Worm (Caenorhabditis elegans) whole organism, mixed stage, embryonic: ENCODE results near the gene W03F9.9.

Source experiments
- M03D4.4 ChIP-seq: sonication (generic microtip); optimal IDR thresholded peaks from 2 replicates; lab custom pipeline; 2017; ENCODE audit warnings: mild to moderate bottlenecking, missing genetic modification characterization, missing compliant biosample characterization
- bed-3 ChIP-seq: fragments of 200-800 bp; sonication (Bioruptor generic); optimal IDR thresholded peaks from 3 replicates; lab custom pipeline; 2018; ENCODE audit warnings: mild to moderate bottlenecking, missing genetic modification characterization, moderate library complexity, missing compliant biosample characterization
- blmp-1 ChIP-seq: fragments of 150-350 bp; optimal IDR thresholded peaks from 2 replicates; lab custom pipeline; 2014; ENCODE audit warnings: missing biosample characterization, missing genetic modification characterization
- ceh-43 ChIP-seq: fragments of 200-800 bp; sonication (Bioruptor generic); optimal IDR thresholded peaks from 2 replicates; lab custom pipeline; 2018; ENCODE audit warnings: mild to moderate bottlenecking, missing genetic modification characterization, moderate library complexity, missing compliant biosample characterization
- ceh-83 ChIP-seq: fragments of 200-800 bp; sonication (Bioruptor generic); optimal IDR thresholded peaks from 2 replicates; lab custom pipeline; 2018; ENCODE audit warnings: mild to moderate bottlenecking, missing genetic modification characterization, missing compliant biosample characterization
- ces-1 ChIP-seq: fragments of 150-350 bp; optimal IDR thresholded peaks from 2 replicates; lab custom pipeline; 2014; ENCODE audit warnings: missing biosample characterization, missing genetic modification reagents, missing genetic modification characterization
- cnd-1 ChIP-seq: fragments of 200-800 bp; sonication (Bioruptor generic); optimal IDR thresholded peaks from 2 replicates; lab custom pipeline; 2018; ENCODE audit warnings: mild to moderate bottlenecking, missing genetic modification characterization, missing compliant biosample characterization
- drap-1 ChIP-seq: fragments of 200-800 bp; sonication (Bioruptor generic); optimal IDR thresholded peaks from 3 replicates; lab custom pipeline; 2018; ENCODE audit warnings: mild to moderate bottlenecking, missing genetic modification characterization, missing compliant biosample characterization
- elt-1 ChIP-seq: sonication (generic microtip); optimal IDR thresholded peaks from 2 replicates; lab custom pipeline; 2017; ENCODE audit warnings: missing genetic modification characterization, mild to moderate bottlenecking, missing compliant biosample characterization, antibody characterized with exemption, moderate library complexity, borderline replicate concordance; ENCODE audit not compliant: insufficient read depth
- elt-3 ChIP-seq: fragments of 150-350 bp; optimal IDR thresholded peaks from 2 replicates; lab custom pipeline; 2014; ENCODE audit warnings: missing biosample characterization, missing genetic modification characterization
- ham-2 ChIP-seq: fragments of 200-800 bp; sonication (Bioruptor generic); optimal IDR thresholded peaks from 2 replicates; lab custom pipeline; 2018; ENCODE audit warnings: mild to moderate bottlenecking, missing genetic modification characterization, missing compliant biosample characterization
- hlh-1 ChIP-seq: fragments of 150-350 bp; optimal IDR thresholded peaks from 2 replicates; lab custom pipeline; 2014; ENCODE audit warnings: missing biosample characterization, missing genetic modification reagents, missing genetic modification characterization
- lin-13 ChIP-seq: fragments of 150-350 bp; optimal IDR thresholded peaks from 2 replicates; lab custom pipeline; 2014; ENCODE audit warnings: missing biosample characterization, missing genetic modification characterization
- lin-32 ChIP-seq: fragments of 200-800 bp; sonication (Bioruptor generic); optimal IDR thresholded peaks from 2 replicates; lab custom pipeline; 2018; ENCODE audit warnings: mild to moderate bottlenecking, missing genetic modification characterization, missing compliant biosample characterization
- lsy-2 ChIP-seq: fragments of 150-350 bp; optimal IDR thresholded peaks from 2 replicates; lab custom pipeline; 2014; ENCODE audit warnings: missing biosample characterization, missing genetic modification characterization
- mab-5 ChIP-seq: fragments of 150-350 bp; optimal IDR thresholded peaks from 2 replicates; lab custom pipeline; 2014; ENCODE audit warnings: missing biosample characterization, missing genetic modification characterization
- mep-1 ChIP-seq: fragments of 150-350 bp; optimal IDR thresholded peaks from 2 replicates; lab custom pipeline; 2017; ENCODE audit warnings: missing biosample characterization, missing genetic modification reagents, missing genetic modification characterization, inconsistent platforms
- mls-2 ChIP-seq: sonication (generic microtip); optimal IDR thresholded peaks from 2 replicates; lab custom pipeline; 2016; ENCODE audit warnings: mild to moderate bottlenecking, missing genetic modification characterization, moderate library complexity, missing compliant biosample characterization
- nhr-12 ChIP-seq: fragments of 150-350 bp; optimal IDR thresholded peaks from 2 replicates; lab custom pipeline; 2014; ENCODE audit warnings: missing biosample characterization, missing genetic modification characterization
- nhr-2 ChIP-seq: fragments of 150-350 bp; optimal IDR thresholded peaks from 2 replicates; lab custom pipeline; 2014; ENCODE audit warnings: missing biosample characterization, missing genetic modification characterization
- nhr-237 ChIP-seq: fragments of 150-350 bp; optimal IDR thresholded peaks from 2 replicates; lab custom pipeline; 2014; ENCODE audit warnings: missing biosample characterization, missing genetic modification characterization
- nhr-28 ChIP-seq: fragments of 150-350 bp; optimal IDR thresholded peaks from 2 replicates; lab custom pipeline; 2014; ENCODE audit warnings: missing biosample characterization, missing genetic modification characterization
- nhr-76 ChIP-seq: sonication (generic microtip); optimal IDR thresholded peaks from 2 replicates; lab custom pipeline; 2017; ENCODE audit warnings: missing biosample characterization, missing genetic modification characterization
- pha-4 ChIP-seq: fragments of 150-350 bp; optimal IDR thresholded peaks from 2 replicates; lab custom pipeline; 2018; ENCODE audit warnings: missing biosample characterization, missing genetic modification reagents, missing genetic modification characterization
- sem-2 ChIP-seq: fragments of 200-800 bp; sonication (Bioruptor generic); optimal IDR thresholded peaks from 2 replicates; lab custom pipeline; 2018; ENCODE audit warnings: mild to moderate bottlenecking, missing genetic modification characterization, missing compliant biosample characterization
- snpc-4 ChIP-seq: fragments of 150-350 bp; optimal IDR thresholded peaks from 2 replicates; lab custom pipeline; 2014; ENCODE audit warnings: missing biosample characterization, missing genetic modification characterization
- sptf-1 ChIP-seq: sonication (generic microtip); optimal IDR thresholded peaks from 2 replicates; lab custom pipeline; 2017; ENCODE audit warnings: mild to moderate bottlenecking, missing genetic modification characterization, moderate library complexity, missing compliant biosample characterization
- tbx-8 ChIP-seq: fragments of 200-800 bp; sonication (Bioruptor generic); optimal IDR thresholded peaks from 2 replicates; lab custom pipeline; 2018; ENCODE audit warnings: mild to moderate bottlenecking, missing genetic modification characterization, moderate library complexity, missing compliant biosample characterization
- unc-120 ChIP-seq: sonication (generic microtip); optimal IDR thresholded peaks from 2 replicates; lab custom pipeline; 2017; ENCODE audit warnings: missing genetic modification characterization, missing compliant biosample characterization; ENCODE audit not compliant: poor library complexity, severe bottlenecking
- unc-39 ChIP-seq: fragments of 150-350 bp; optimal IDR thresholded peaks from 2 replicates; lab custom pipeline; 2014; ENCODE audit warnings: missing biosample characterization, missing genetic modification characterization
- unc-62 ChIP-seq: fragments of 150-350 bp; optimal IDR thresholded peaks from 2 replicates; lab custom pipeline; 2014; ENCODE audit warnings: missing biosample characterization, missing genetic modification reagents, missing genetic modification characterization
- zip-8 ChIP-seq: fragments of 150-350 bp; optimal IDR thresholded peaks from 2 replicates; lab custom pipeline; 2014; ENCODE audit warnings: missing biosample characterization, missing genetic modification characterization

The W03F9.9 gene

DNA sequence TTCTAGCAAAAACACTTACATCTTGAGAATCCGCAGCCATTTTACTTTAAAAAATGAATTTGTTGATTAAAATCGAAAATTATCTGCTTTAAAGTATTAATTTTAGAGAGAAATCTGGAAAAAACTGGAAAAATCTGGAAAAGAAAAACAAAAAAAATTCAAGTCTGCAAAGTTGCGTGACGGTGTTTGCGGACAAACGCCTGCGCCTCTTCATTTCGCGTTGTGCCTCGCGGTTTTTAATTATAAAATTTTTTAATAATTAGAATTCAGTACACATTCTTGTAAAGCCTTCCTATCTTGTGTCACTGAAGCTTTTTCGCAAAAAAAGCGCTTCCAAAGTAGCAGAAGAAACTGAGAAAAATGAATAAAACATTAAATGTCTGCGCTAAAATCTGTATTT, 12.1 kb upstream of the W03F9.9 start, which contains the start of gene W03F9.1:
Gene W03F9.1 (minus strand): TSS at position 109 of the 400 bp plus-strand sequence.
- TF ChIP-seq ces-1 (GFP tag; lab: Kevin White, UChicago): peak; percentile 92
- TF ChIP-seq nhr-28 (tag; lab: Kevin White, UChicago): no peak
- TF ChIP-seq blmp-1 (tag; lab: Kevin White, UChicago): no peak
- peak; percentile 41 for TF ChIP-seq ceh-43 (GFP tag; lab: Kevin White, UChicago)
- no peak for TF ChIP-seq tbx-8 (GFP tag; lab: Kevin White, UChicago)
- TF ChIP-seq unc-62 (GFP tag; lab: Kevin White, UChicago): no peak
- peak; percentile 51 for TF ChIP-seq mep-1 (tag; lab: Kevin White, UChicago)
- TF ChIP-seq lin-13 (tag; lab: Kevin White, UChicago): peak; percentile 42
- TF ChIP-seq cnd-1 (tag; lab: Kevin White, UChicago): no peak
- peak; percentile 23 for TF ChIP-seq lsy-2 (tag; lab: Kevin White, UChicago)
- TF ChIP-seq ceh-83 (GFP tag; lab: Kevin White, UChicago): no peak
- TF ChIP-seq bed-3 (GFP tag; lab: Kevin White, UChicago): no peak
- no peak for TF ChIP-seq M03D4.4
- no peak for TF ChIP-seq unc-39 (tag; lab: Kevin White, UChicago)
- TF ChIP-seq pha-4 (tag; lab: Kevin White, UChicago): peak; percentile 18
- no peak for TF ChIP-seq snpc-4 (tag; lab: Kevin White, UChicago)
- no peak for TF ChIP-seq elt-1 (tag; lab: Kevin White, UChicago)
- peak; percentile 49 for TF ChIP-seq nhr-237 (tag; lab: Kevin White, UChicago)
- TF ChIP-seq hlh-1: no peak

- TF ChIP-seq tbx-8 (GFP tag; lab: Kevin White, UChicago) (no peak), nhr-12 (tag; lab: Kevin White, UChicago) (no peak), ces-1 (GFP tag; lab: Kevin White, UChicago) (peak; percentile 95), lsy-2 (tag; lab: Kevin White, UChicago) (peak; percentile 50)
- TF ChIP-seq, all 35 proteins: peak for 2
Observed at ce11 chrV:127882-128281, 10.8 kb upstream of the W03F9.9 start, which contains the start of the genes W03F9.2 and sftb-2. Gene W03F9.2 (minus strand): TSS chrV:128034. Gene sftb-2 (plus strand): TSS chrV:128237.

- no peak for TF ChIP-seq nhr-76
- TF ChIP-seq unc-62 (GFP tag; lab: Kevin White, UChicago): no peak
- TF ChIP-seq nhr-237 (tag; lab: Kevin White, UChicago): no peak
- TF ChIP-seq zip-8: no peak
- no peak for TF ChIP-seq cnd-1 (tag; lab: Kevin White, UChicago)
- TF ChIP-seq ham-2 (GFP tag; lab: Kevin White, UChicago): no peak
- no peak for TF ChIP-seq unc-39 (tag; lab: Kevin White, UChicago)
- no peak for TF ChIP-seq snpc-4 (tag; lab: Kevin White, UChicago)
- no peak for TF ChIP-seq drap-1 (GFP tag; lab: Kevin White, UChicago)
- TF ChIP-seq ces-1 (GFP tag; lab: Kevin White, UChicago): no peak
- TF ChIP-seq sem-2 (GFP tag; lab: Kevin White, UChicago): no peak
- TF ChIP-seq ceh-83 (GFP tag; lab: Kevin White, UChicago): no peak
- TF ChIP-seq sptf-1: no peak
- TF ChIP-seq, all 35 proteins: peak for 0
Observed at ce11 chrV:130186-130585, 8.5 kb upstream of the W03F9.9 start.

- TF ChIP-seq cnd-1 (tag; lab: Kevin White, UChicago): no peak
- no peak for TF ChIP-seq elt-3
- no peak for TF ChIP-seq elt-1 (tag; lab: Kevin White, UChicago)
- no peak for TF ChIP-seq unc-62 (GFP tag; lab: Kevin White, UChicago)
- TF ChIP-seq lin-32 (GFP tag; lab: Kevin White, UChicago): no peak
- no peak for TF ChIP-seq nhr-12 (tag; lab: Kevin White, UChicago)
- no peak for TF ChIP-seq mab-5 (tag; lab: Kevin White, UChicago)
- TF ChIP-seq nhr-2 (tag; lab: Kevin White, UChicago): no peak
- TF ChIP-seq lin-13 (tag; lab: Kevin White, UChicago): no peak
Observed at ce11 chrV:137667-138066, 1.0 kb upstream of the W03F9.9 start.

- TF ChIP-seq nhr-28 (tag; lab: Kevin White, UChicago) (no peak), drap-1 (GFP tag; lab: Kevin White, UChicago) (no peak), lin-32 (GFP tag; lab: Kevin White, UChicago) (no peak), unc-39 (tag; lab: Kevin White, UChicago) (no peak), cnd-1 (tag; lab: Kevin White, UChicago) (no peak), mab-5 (tag; lab: Kevin White, UChicago) (no peak), unc-120 (tag; lab: Kevin White, UChicago) (no peak), mls-2 (tag; lab: Kevin White, UChicago) (no peak), elt-1 (tag; lab: Kevin White, UChicago) (no peak), nhr-2 (tag; lab: Kevin White, UChicago) (no peak), ceh-83 (GFP tag; lab: Kevin White, UChicago) (no peak), lin-13 (tag; lab: Kevin White, UChicago) (no peak), tbx-8 (GFP tag; lab: Kevin White, UChicago) (no peak), mep-1 (tag; lab: Kevin White, UChicago) (no peak), lsy-2 (tag; lab: Kevin White, UChicago) (no peak), bed-3 (GFP tag; lab: Kevin White, UChicago) (no peak), M03D4.4 (no peak), snpc-4 (tag; lab: Kevin White, UChicago) (no peak), nhr-12 (tag; lab: Kevin White, UChicago) (no peak), sem-2 (GFP tag; lab: Kevin White, UChicago) (no peak)
Observed at ce11 chrV:141257-141656, 2.6 kb downstream of the W03F9.9 start, which contains the start of gene W03F9.11. Gene W03F9.11 (minus strand): TSS chrV:141357.
